Worm (Caenorhabditis elegans): ENCODE data around the gene F59A2.5.

F59A2.5 gene

ce11 chrIII:3400444-3400843, 4.2 kb upstream of the F59A2.5 start:
- TF ChIP-seq cnd-1 (tag; optimal IDR thresholded peaks at IDR 0.05) (no peak), mab-5 (tag; optimal IDR thresholded peaks at IDR 0.05) (no peak), nhr-28 (tag; optimal IDR thresholded peaks at IDR 0.05) (no peak), blmp-1 (tag; optimal IDR thresholded peaks at IDR 0.05) (no peak), elt-1 (tag; optimal IDR thresholded peaks at IDR 0.05; ENCODE audit: borderline replicate concordance, insufficient read depth) (no peak), unc-120 (tag; optimal IDR thresholded peaks at IDR 0.05; ENCODE audit: poor library complexity, severe bottlenecking) (no peak), pha-4 (tag; optimal IDR thresholded peaks at IDR 0.05) (no peak), nhr-237 (tag; optimal IDR thresholded peaks at IDR 0.05) (no peak), lin-13 (tag; optimal IDR thresholded peaks at IDR 0.05) (no peak), sptf-1 (tag; optimal IDR thresholded peaks at IDR 0.05) (no peak), mep-1 (tag; optimal IDR thresholded peaks at IDR 0.05) (no peak), snpc-4 (tag; optimal IDR thresholded peaks at IDR 0.05) (no peak), ham-2 (GFP tag; optimal IDR thresholded peaks at IDR 0.05) (no peak), unc-62 (GFP tag; optimal IDR thresholded peaks at IDR 0.05) (no peak), ceh-83 (GFP tag; optimal IDR thresholded peaks at IDR 0.05) (no peak), nhr-76 (tag; optimal IDR thresholded peaks at IDR 0.05) (no peak), unc-39 (tag; optimal IDR thresholded peaks at IDR 0.05) (no peak)

- TF ChIP-seq lsy-2 (tag; optimal IDR thresholded peaks at IDR 0.05) = no peak
- no peak for TF ChIP-seq cnd-1 (tag; optimal IDR thresholded peaks at IDR 0.05)
- TF ChIP-seq elt-3 (tag; optimal IDR thresholded peaks at IDR 0.05) = no peak
- TF ChIP-seq nhr-12 (tag; optimal IDR thresholded peaks at IDR 0.05) = no peak
- no peak for TF ChIP-seq ham-2 (GFP tag; optimal IDR thresholded peaks at IDR 0.05)
- no peak for TF ChIP-seq nhr-76 (tag; optimal IDR thresholded peaks at IDR 0.05)
Observed at ce11 chrIII:3405535-3405934, 872 bp downstream of the F59A2.5 start, which contains the start of gene golg-4. TSS of gene golg-4 (plus strand) at chrIII:3405568.

- no peak for TF ChIP-seq mab-5 (tag; optimal IDR thresholded peaks at IDR 0.05)
- peak; percentile 96 for TF ChIP-seq zip-8 (tag; optimal IDR thresholded peaks at IDR 0.05)
Observed at ce11 chrIII:3413437-3413836, 8.8 kb downstream of the F59A2.5 start.

- no peak for TF ChIP-seq blmp-1 (tag; optimal IDR thresholded peaks at IDR 0.05)
- peak; percentile 99 for TF ChIP-seq ces-1 (GFP tag; optimal IDR thresholded peaks at IDR 0.05)
- TF ChIP-seq nhr-76 (tag; optimal IDR thresholded peaks at IDR 0.05) = no peak
Observed at ce11 chrIII:3414412-3414811, 9.7 kb downstream of the F59A2.5 start.

ce11 chrIII:3417453-3417852, 12.8 kb downstream of the F59A2.5 start:
- TF ChIP-seq elt-3 (tag; optimal IDR thresholded peaks at IDR 0.05) (no peak), tbx-8 (GFP tag; optimal IDR thresholded peaks at IDR 0.05) (no peak), ces-1 (GFP tag; optimal IDR thresholded peaks at IDR 0.05) (no peak), nhr-12 (tag; optimal IDR thresholded peaks at IDR 0.05) (no peak), lin-32 (GFP tag; optimal IDR thresholded peaks at IDR 0.05) (no peak), elt-1 (tag; optimal IDR thresholded peaks at IDR 0.05; ENCODE audit: borderline replicate concordance, insufficient read depth) (no peak), lin-13 (tag; optimal IDR thresholded peaks at IDR 0.05) (no peak), mab-5 (tag; optimal IDR thresholded peaks at IDR 0.05) (no peak), drap-1 (GFP tag; optimal IDR thresholded peaks at IDR 0.05) (no peak)

ce11 chrIII:3418906-3419305, 14.2 kb downstream of the F59A2.5 start:
- TF ChIP-seq unc-62 (GFP tag; optimal IDR thresholded peaks at IDR 0.05) (no peak), tbx-8 (GFP tag; optimal IDR thresholded peaks at IDR 0.05) (no peak), ztf-11 (tag; optimal IDR thresholded peaks at IDR 0.05) (no peak), ceh-83 (GFP tag; optimal IDR thresholded peaks at IDR 0.05) (no peak), lsy-2 (tag; optimal IDR thresholded peaks at IDR 0.05) (no peak), M03D4.4 (tag; optimal IDR thresholded peaks at IDR 0.05) (no peak), ham-2 (GFP tag; optimal IDR thresholded peaks at IDR 0.05) (no peak), bed-3 (GFP tag; optimal IDR thresholded peaks at IDR 0.05) (no peak), ceh-39 (tag; optimal IDR thresholded peaks at IDR 0.05) (no peak), nhr-28 (tag; optimal IDR thresholded peaks at IDR 0.05) (no peak), lin-32 (GFP tag; optimal IDR thresholded peaks at IDR 0.05) (no peak), mls-2 (tag; optimal IDR thresholded peaks at IDR 0.05) (no peak), snpc-4 (tag; optimal IDR thresholded peaks at IDR 0.05) (no peak), ceh-43 (GFP tag; optimal IDR thresholded peaks at IDR 0.05) (no peak), drap-1 (GFP tag; optimal IDR thresholded peaks at IDR 0.05) (no peak), nhr-76 (tag; optimal IDR thresholded peaks at IDR 0.05) (no peak), nhr-2 (tag; optimal IDR thresholded peaks at IDR 0.05) (no peak), unc-120 (tag; optimal IDR thresholded peaks at IDR 0.05; ENCODE audit: poor library complexity, severe bottlenecking) (no peak), unc-39 (tag; optimal IDR thresholded peaks at IDR 0.05) (no peak)
